Worm (Caenorhabditis elegans) whole organism, L4/young adult: ENCODE data around the gene Y69A2AR.32.

ENCODE experiments used
- W03F9.2 ChIP-seq: fragments of 150-350 bp; optimal IDR thresholded peaks from 2 replicates; lab custom pipeline; 2014; ENCODE audit warnings: missing biosample characterization, missing genetic modification characterization
- him-1 ChIP-seq: sonication (generic microtip); optimal IDR thresholded peaks from 2 replicates; lab custom pipeline; 2016; ENCODE audit warnings: missing genotype, missing genetic modification reagents, missing genetic modification characterization, missing compliant biosample characterization

- TF ChIP-seq him-1, result no peak
- TF ChIP-seq W03F9.2, result no peak
Measured at ce11 chrIV:2561358-2561757, 48.9 kb upstream of the Y69A2AR.32 start, which contains the start of gene Y69A2AR.46.
